Worm (Caenorhabditis elegans) whole organism, mixed stage, embryonic: ENCODE measurements around the gene lin-8.

Experiments
- blmp-1 ChIP-seq: fragments of 150-350 bp; optimal IDR thresholded peaks from 2 replicates; lab custom pipeline; 2014; ENCODE audit warnings: missing biosample characterization, missing genetic modification characterization
- ces-1 ChIP-seq: fragments of 150-350 bp; optimal IDR thresholded peaks from 2 replicates; lab custom pipeline; 2014; ENCODE audit warnings: missing biosample characterization, missing genetic modification reagents, missing genetic modification characterization
- elt-3 ChIP-seq: fragments of 150-350 bp; optimal IDR thresholded peaks from 2 replicates; lab custom pipeline; 2014; ENCODE audit warnings: missing biosample characterization, missing genetic modification characterization
- hlh-1 ChIP-seq: fragments of 150-350 bp; optimal IDR thresholded peaks from 2 replicates; lab custom pipeline; 2014; ENCODE audit warnings: missing biosample characterization, missing genetic modification reagents, missing genetic modification characterization
- lin-13 ChIP-seq: fragments of 150-350 bp; optimal IDR thresholded peaks from 2 replicates; lab custom pipeline; 2014; ENCODE audit warnings: missing biosample characterization, missing genetic modification characterization
- nhr-237 ChIP-seq: fragments of 150-350 bp; optimal IDR thresholded peaks from 2 replicates; lab custom pipeline; 2014; ENCODE audit warnings: missing biosample characterization, missing genetic modification characterization
- nhr-76 ChIP-seq: sonication (generic microtip); optimal IDR thresholded peaks from 2 replicates; lab custom pipeline; 2017; ENCODE audit warnings: missing biosample characterization, missing genetic modification characterization
- pha-4 ChIP-seq: fragments of 150-350 bp; optimal IDR thresholded peaks from 2 replicates; lab custom pipeline; 2018; ENCODE audit warnings: missing biosample characterization, missing genetic modification reagents, missing genetic modification characterization
- unc-39 ChIP-seq: fragments of 150-350 bp; optimal IDR thresholded peaks from 2 replicates; lab custom pipeline; 2014; ENCODE audit warnings: missing biosample characterization, missing genetic modification characterization
- unc-62 ChIP-seq: fragments of 150-350 bp; optimal IDR thresholded peaks from 2 replicates; lab custom pipeline; 2014; ENCODE audit warnings: missing biosample characterization, missing genetic modification reagents, missing genetic modification characterization
- ztf-11 ChIP-seq: fragments of 150-350 bp; optimal IDR thresholded peaks from 2 replicates; lab custom pipeline; 2014; ENCODE audit warnings: missing biosample characterization, missing genetic modification characterization

- no peak for TF ChIP-seq ztf-11 (tag; lab: Kevin White, UChicago)
- TF ChIP-seq ces-1 (GFP tag; lab: Kevin White, UChicago): no peak
- no peak for TF ChIP-seq nhr-237
- no peak for TF ChIP-seq blmp-1
- TF ChIP-seq unc-39 (tag; lab: Kevin White, UChicago): no peak
- TF ChIP-seq lin-13 (tag; lab: Kevin White, UChicago): no peak
- no peak for TF ChIP-seq nhr-76 (tag; lab: Kevin White, UChicago)
- TF ChIP-seq pha-4 (tag; lab: Kevin White, UChicago): no peak
- TF ChIP-seq unc-62 (GFP tag; lab: Kevin White, UChicago): no peak
- no peak for TF ChIP-seq elt-3 (tag; lab: Kevin White, UChicago)
- TF ChIP-seq hlh-1: no peak
Observed at ce11 chrII:3062876-3063275, 6.3 kb downstream of the lin-8 start.
